Worm (Caenorhabditis elegans) whole organism, early embryonic: ENCODE measurements around the gene ZK402.2.

Experiments
- B0310.2 ChIP-seq: sonication (generic microtip); optimal IDR thresholded peaks from 2 replicates; lab custom pipeline; 2016; ENCODE audit warnings: mild to moderate bottlenecking, missing genetic modification characterization, missing compliant biosample characterization
- F13C5.2 ChIP-seq: sonication (generic microtip); optimal IDR thresholded peaks from 2 replicates; lab custom pipeline; 2017; ENCODE audit warnings: mild to moderate bottlenecking, missing genetic modification characterization, inconsistent platforms, missing compliant biosample characterization
- aly-1 ChIP-seq: sonication (generic microtip); optimal IDR thresholded peaks from 2 replicates; lab custom pipeline; 2016; ENCODE audit warnings: missing genetic modification characterization, missing compliant biosample characterization
- ama-1 ChIP-seq: fragments of 150-350 bp; optimal IDR thresholded peaks from 2 replicates; lab custom pipeline; 2014
- ceh-13 ChIP-seq: fragments of 200-800 bp; sonication (Bioruptor generic); optimal IDR thresholded peaks from 2 replicates; lab custom pipeline; 2018; ENCODE audit warnings: mild to moderate bottlenecking, missing genetic modification characterization, missing compliant biosample characterization
- ceh-36 ChIP-seq: sonication (generic microtip); optimal IDR thresholded peaks from 2 replicates; lab custom pipeline; 2016; ENCODE audit warnings: missing genetic modification characterization, inconsistent platforms, missing compliant biosample characterization
- ets-7 ChIP-seq: sonication (generic microtip); optimal IDR thresholded peaks from 2 replicates; lab custom pipeline; 2016; ENCODE audit warnings: missing genotype, missing genetic modification characterization, missing compliant biosample characterization
- flt-1 ChIP-seq: fragments of 200-800 bp; sonication (Bioruptor generic); IDR thresholded peaks from 2 replicates; pipeline ENCODE4 v1.3.6; 2022; ENCODE audit warnings: missing genetic modification characterization, missing compliant biosample characterization
- hmbx-1 ChIP-seq: sonication (generic microtip); optimal IDR thresholded peaks from 2 replicates; lab custom pipeline; 2016; ENCODE audit warnings: mild to moderate bottlenecking, missing genetic modification characterization, missing compliant biosample characterization
- hmg-4 ChIP-seq: fragments of 200-800 bp; sonication (Bioruptor generic); optimal IDR thresholded peaks from 2 replicates; lab custom pipeline; 2018; ENCODE audit warnings: mild to moderate bottlenecking, missing genetic modification characterization, missing compliant biosample characterization
- hnd-1 ChIP-seq: sonication (generic microtip); optimal IDR thresholded peaks from 2 replicates; lab custom pipeline; 2016; ENCODE audit warnings: missing genetic modification characterization, missing compliant biosample characterization
- pes-1 ChIP-seq: fragments of 200-800 bp; sonication (Bioruptor generic); IDR thresholded peaks from 2 replicates; pipeline ENCODE4 v1.3.6; 2022; ENCODE audit warnings: missing genetic modification reagents, missing genetic modification characterization, missing compliant biosample characterization
- scrt-1 ChIP-seq: fragments of 200-800 bp; sonication (Bioruptor generic); IDR thresholded peaks from 2 replicates; pipeline ENCODE4 v1.3.6; 2022; ENCODE audit warnings: missing genetic modification characterization, missing compliant biosample characterization
- sea-1 ChIP-seq: fragments of 200-800 bp; sonication (Bioruptor generic); conservative IDR thresholded peaks from 2 replicates; pipeline ENCODE4 v1.3.6; 2022; ENCODE audit warnings: missing genetic modification characterization, missing compliant biosample characterization
- tbx-11 ChIP-seq: fragments of 200-800 bp; sonication (Bioruptor generic); IDR thresholded peaks from 2 replicates; pipeline ENCODE4 v1.3.6; 2022; ENCODE audit warnings: missing genetic modification characterization, missing compliant biosample characterization
- tbx-37 ChIP-seq: fragments of 200-800 bp; sonication (Bioruptor generic); conservative IDR thresholded peaks from 2 replicates; pipeline ENCODE4 v1.3.6; 2022; ENCODE audit warnings: missing genetic modification reagents, missing genetic modification characterization, missing compliant biosample characterization
- tra-4 ChIP-seq: sonication (generic microtip); optimal IDR thresholded peaks from 2 replicates; lab custom pipeline; 2017; ENCODE audit warnings: missing genetic modification characterization, missing compliant biosample characterization

The ZK402.2 gene

DNA sequence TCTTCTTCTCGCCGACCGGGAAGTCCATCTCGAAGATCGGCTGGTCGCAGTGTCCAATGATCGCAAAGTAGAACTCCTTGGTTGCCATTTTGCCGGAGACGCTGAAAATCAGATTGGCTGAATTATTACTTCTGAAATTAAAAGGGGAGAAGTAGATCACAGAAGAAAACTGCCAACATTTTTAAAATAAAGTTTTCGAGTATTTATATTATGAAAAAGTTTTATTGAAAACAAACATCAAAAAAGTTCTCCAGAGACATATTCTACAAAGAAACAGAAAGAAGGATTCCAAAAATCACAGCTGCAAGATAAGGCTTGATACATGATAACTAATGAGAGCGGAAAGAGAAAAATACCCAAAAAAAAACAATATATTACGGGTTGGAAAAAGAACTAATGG is 36.6 kb downstream of the ZK402.2 start, which contains the start of gene sedl-1:
Gene sedl-1 (minus strand): TSS at position 101 of the 400 bp plus-strand sequence.
- no peak for TF ChIP-seq sea-1 (GFP tag; lab: Robert Waterston, UW)
- no peak for TF ChIP-seq ceh-36 (tag; lab: Kevin White, UChicago)
- no peak for TF ChIP-seq tbx-37 (GFP tag; lab: Robert Waterston, UW)
- TF ChIP-seq hmg-4 (GFP tag; lab: Kevin White, UChicago): no peak
- no peak for TF ChIP-seq flt-1
- TF ChIP-seq tbx-11 (GFP tag; lab: Robert Waterston, UW): no peak
- no peak for TF ChIP-seq B0310.2 (tag; lab: Kevin White, UChicago)
- no peak for TF ChIP-seq hnd-1
- no peak for TF ChIP-seq scrt-1 (GFP tag; lab: Robert Waterston, UW)
- TF ChIP-seq ceh-13 (GFP tag; lab: Kevin White, UChicago): no peak
- no peak for TF ChIP-seq tra-4
- no peak for TF ChIP-seq ama-1
- no peak for TF ChIP-seq F13C5.2 (tag; lab: Kevin White, UChicago)
- TF ChIP-seq hmbx-1 (tag; lab: Kevin White, UChicago): no peak
- TF ChIP-seq pes-1: no peak
- no peak for TF ChIP-seq ets-7 (tag; lab: Kevin White, UChicago)
- no peak for TF ChIP-seq aly-1 (tag; lab: Kevin White, UChicago)

- no peak for TF ChIP-seq ama-1
- TF ChIP-seq tra-4: no peak
- TF ChIP-seq hmg-4 (GFP tag; lab: Kevin White, UChicago): no peak
- TF ChIP-seq hmbx-1 (tag; lab: Kevin White, UChicago): no peak
- no peak for TF ChIP-seq scrt-1 (GFP tag; lab: Robert Waterston, UW)
- no peak for TF ChIP-seq aly-1 (tag; lab: Kevin White, UChicago)
- no peak for TF ChIP-seq tbx-11 (GFP tag; lab: Robert Waterston, UW)
- TF ChIP-seq ceh-36 (tag; lab: Kevin White, UChicago): no peak
Observed at ce11 chrX:1441602-1442183, 38.1 kb downstream of the ZK402.2 start.

DNA sequence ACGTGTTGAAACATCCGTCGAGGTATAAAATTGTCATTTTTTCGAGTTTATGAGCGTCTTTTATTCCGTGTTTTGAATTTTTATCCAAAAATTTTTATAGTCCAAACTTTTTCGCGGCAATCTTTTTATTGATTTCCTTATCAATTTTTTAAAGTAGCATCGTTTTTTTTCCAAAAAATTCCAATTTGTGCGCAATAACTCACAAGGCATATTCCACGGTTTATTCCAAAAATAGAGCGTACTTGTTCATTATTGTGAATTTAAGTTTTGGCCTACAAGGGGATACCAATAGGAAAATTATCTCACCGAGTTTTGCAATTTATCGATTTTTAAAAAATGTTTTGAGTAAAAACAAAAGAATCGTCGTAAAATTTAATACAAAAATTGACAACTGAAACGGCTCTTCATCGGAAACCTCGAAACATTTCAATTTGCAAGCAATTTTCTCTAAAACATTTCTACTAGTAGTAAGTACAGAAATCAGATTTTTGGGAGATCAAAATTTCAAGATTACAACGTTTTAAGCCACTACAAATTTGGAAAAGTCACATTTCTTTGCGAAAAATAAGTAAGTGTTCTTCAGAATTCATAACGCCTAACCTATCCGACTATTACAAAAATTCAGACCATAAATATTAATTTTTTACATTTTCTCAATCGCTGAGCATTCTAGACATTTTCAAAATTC is 40.2 kb downstream of the ZK402.2 start:
- TF ChIP-seq F13C5.2 (tag; lab: Kevin White, UChicago) (peak; percentile 1), hmg-4 (GFP tag; lab: Kevin White, UChicago) (no peak)

ce11 chrX:1445696-1446095 is 42.2 kb downstream of the ZK402.2 start:
- no peak for TF ChIP-seq hnd-1
- TF ChIP-seq flt-1: no peak
- TF ChIP-seq ets-7 (tag; lab: Kevin White, UChicago): no peak
- TF ChIP-seq ceh-36 (tag; lab: Kevin White, UChicago): no peak
- TF ChIP-seq ama-1: no peak
- no peak for TF ChIP-seq hmg-4 (GFP tag; lab: Kevin White, UChicago)
- no peak for TF ChIP-seq tbx-37 (GFP tag; lab: Robert Waterston, UW)
- TF ChIP-seq aly-1 (tag; lab: Kevin White, UChicago): no peak
- TF ChIP-seq pes-1: no peak
- no peak for TF ChIP-seq ceh-13 (GFP tag; lab: Kevin White, UChicago)
- no peak for TF ChIP-seq sea-1 (GFP tag; lab: Robert Waterston, UW)
- no peak for TF ChIP-seq tra-4

DNA sequence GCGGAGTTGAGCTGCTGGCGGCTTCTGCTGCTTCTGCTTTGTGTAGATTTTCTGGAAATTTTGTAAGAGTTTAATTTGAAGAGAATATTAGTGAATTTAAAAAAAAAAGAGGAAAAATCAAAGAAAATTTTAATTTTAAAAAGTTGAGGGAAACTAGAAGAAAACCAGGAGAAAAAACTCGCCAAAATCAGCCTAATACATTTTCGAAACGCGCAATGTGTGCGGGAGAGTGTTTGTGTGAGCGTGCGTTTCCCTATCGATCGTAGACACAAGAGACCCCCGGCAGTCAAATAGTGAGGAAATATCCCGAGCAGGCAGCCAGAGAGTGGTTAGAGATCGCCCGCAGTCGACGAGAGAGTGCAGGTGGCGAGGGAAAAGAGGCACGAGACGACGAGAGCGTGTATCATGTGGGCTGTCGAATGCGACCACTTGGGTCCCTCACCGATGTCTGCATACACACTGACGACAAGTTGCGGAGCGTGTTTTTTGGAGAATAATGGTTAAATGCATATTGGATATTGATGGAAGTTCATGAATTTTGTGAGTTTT is 43.1 kb downstream of the ZK402.2 start, which contains the start of gene zfp-3:
Gene zfp-3 (minus strand): TSS at position 51 of the 549 bp plus-strand sequence.
- no peak for TF ChIP-seq hmbx-1 (tag; lab: Kevin White, UChicago)
- TF ChIP-seq ets-7 (tag; lab: Kevin White, UChicago): no peak
- TF ChIP-seq aly-1 (tag; lab: Kevin White, UChicago): peak; percentile 63
- TF ChIP-seq F13C5.2 (tag; lab: Kevin White, UChicago): peak; percentile 70
- TF ChIP-seq hmg-4 (GFP tag; lab: Kevin White, UChicago): peak; percentile 75
- no peak for TF ChIP-seq hnd-1
- TF ChIP-seq scrt-1 (GFP tag; lab: Robert Waterston, UW): no peak

- TF ChIP-seq B0310.2 (tag; lab: Kevin White, UChicago) (no peak), hmg-4 (GFP tag; lab: Kevin White, UChicago) (peak; percentile 50)
Observed at ce11 chrX:1450352-1450818, 46.8 kb downstream of the ZK402.2 start, which contains the start of gene W05H7.1. TSS of gene W05H7.1 (plus strand) at chrX:1450768.

DNA sequence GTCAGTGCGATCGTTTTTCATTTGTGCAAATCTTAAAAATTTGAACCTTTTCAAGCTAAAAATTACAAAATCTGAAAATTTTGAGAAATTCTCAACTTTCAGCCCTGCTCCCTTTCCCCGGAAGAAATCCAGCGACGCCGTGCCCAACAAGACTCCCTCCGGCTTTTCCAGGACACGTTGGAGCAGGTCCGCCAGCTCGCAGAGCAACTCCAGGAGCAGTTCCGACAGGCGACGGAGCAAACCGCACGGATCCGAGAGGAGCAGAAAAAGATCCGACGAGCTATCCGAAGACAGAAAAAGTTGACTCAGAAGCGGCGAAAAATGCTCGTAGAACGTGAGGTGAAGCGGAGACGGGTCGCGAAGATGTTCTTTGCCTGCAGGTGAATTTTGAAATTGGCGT is 47.7 kb downstream of the ZK402.2 start:
- TF ChIP-seq aly-1 (tag; lab: Kevin White, UChicago) (no peak), ceh-36 (tag; lab: Kevin White, UChicago) (no peak), F13C5.2 (tag; lab: Kevin White, UChicago) (no peak), sea-1 (GFP tag; lab: Robert Waterston, UW) (no peak), B0310.2 (tag; lab: Kevin White, UChicago) (no peak), ceh-13 (GFP tag; lab: Kevin White, UChicago) (no peak), tbx-37 (GFP tag; lab: Robert Waterston, UW) (no peak), tra-4 (no peak), flt-1 (no peak)
